Worm (Caenorhabditis elegans) whole organism, young adult: ENCODE results near the gene fbxb-107.

Experiments
- ama-1 ChIP-seq, 3 experiments: fragments of 150-350 bp in 1 of 3; sonication (generic microtip) in 2 of 3; optimal IDR thresholded peaks; 2 replicates each; lab custom pipeline; 2014 to 2018; ENCODE audit warnings: missing biosample characterization in 2 of 3, missing genetic modification characterization in 2 of 3, missing genetic modification reagents in 2 of 3
- dpff-1 ChIP-seq: sonication (generic microtip); optimal IDR thresholded peaks from 2 replicates; lab custom pipeline; 2017; ENCODE audit warnings: mild to moderate bottlenecking, missing genetic modification characterization, missing compliant biosample characterization
- hrde-1 ChIP-seq: sonication (generic microtip); optimal IDR thresholded peaks from 2 replicates; lab custom pipeline; 2016; ENCODE audit warnings: missing genetic modification characterization, mild to moderate bottlenecking, missing compliant biosample characterization, moderate library complexity, missing genotype, missing genetic modification reagents, borderline replicate concordance
- mcd-1 ChIP-seq: fragments of 200-800 bp; sonication (Bioruptor generic); IDR thresholded peaks from 2 replicates; pipeline ENCODE4 v1.3.6; 2022; ENCODE audit warnings: missing genetic modification reagents, missing genetic modification characterization, missing compliant biosample characterization
- mel-28 ChIP-seq: sonication (generic microtip); optimal IDR thresholded peaks from 2 replicates; lab custom pipeline; 2016; ENCODE audit warnings: borderline replicate concordance, mild to moderate bottlenecking, missing genetic modification characterization, missing compliant biosample characterization
- nhr-90 ChIP-seq: sonication (generic microtip); optimal IDR thresholded peaks from 2 replicates; lab custom pipeline; 2016; ENCODE audit warnings: missing genotype, mild to moderate bottlenecking, missing genetic modification characterization, missing compliant biosample characterization
- pha-4 ChIP-seq: fragments of 150-350 bp; sonication (generic microtip); optimal IDR thresholded peaks from 2 replicates; lab custom pipeline; 2014; ENCODE audit warnings: missing biosample characterization, missing genetic modification reagents, missing genetic modification characterization
- sea-2 ChIP-seq: fragments of 200-800 bp; sonication (Bioruptor generic); IDR thresholded peaks from 2 replicates; pipeline ENCODE4 v1.3.6; 2022; ENCODE audit warnings: missing genetic modification characterization, missing compliant biosample characterization
- unc-62 ChIP-seq: fragments of 150-350 bp; optimal IDR thresholded peaks from 2 replicates; lab custom pipeline; 2014; ENCODE audit warnings: missing biosample characterization, missing genetic modification reagents, missing genetic modification characterization

DNA sequence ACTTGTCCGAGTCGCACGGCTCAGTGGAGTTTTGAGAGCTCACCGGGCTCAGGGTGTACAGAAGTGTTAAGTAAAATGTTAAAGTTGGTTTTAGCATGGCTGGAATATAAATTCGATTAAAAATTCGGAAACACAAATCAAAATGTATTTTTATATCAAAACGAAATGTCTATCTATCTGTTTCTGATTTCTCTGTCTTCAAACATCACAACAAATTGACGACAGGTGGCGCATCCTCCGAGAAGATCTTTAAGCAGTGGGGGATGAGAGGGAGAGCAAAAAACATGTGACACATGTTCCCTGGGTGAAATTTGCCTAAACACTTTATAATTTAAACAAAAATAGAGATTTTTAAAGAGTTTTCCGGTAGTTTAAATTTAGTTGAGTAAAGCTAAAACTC, 10.4 kb downstream of the fbxb-107 start, which contains the start of gene F08D12.7:
- TF ChIP-seq mel-28 (tag; lab: Kevin White, UChicago) (no peak), dpff-1 (no peak), nhr-90 (tag; lab: Kevin White, UChicago) (no peak), unc-62 (GFP tag; lab: Kevin White, UChicago) (no peak), hrde-1 (tag; lab: Kevin White, UChicago) (no peak), sea-2 (no peak), mcd-1 (GFP tag; lab: Robert Waterston, UW) (no peak), pha-4 (tag; lab: Kevin White, UChicago) (no peak), ama-1 (optimal IDR thresholded peaks at IDR 0.05; lab: Kevin White, UChicago) (no peak), ama-1 (GFP tag; optimal IDR thresholded peaks at IDR 0.05; lab: Kevin White, UChicago) (no peak)
